Fruit fly (Drosophila melanogaster) whole organism, wandering third instar larva: Measurements from ENCODE around the gene CG9135.

ENCODE experiments used
- CG32264 ChIP-seq: fragments of 200-800 bp; sonication (Bioruptor generic); optimal IDR thresholded peaks from 2 replicates; lab custom pipeline; 2016; ENCODE audit warnings: missing biosample characterization, missing genetic modification characterization
- Dfd ChIP-seq: fragments of >200 bp; optimal IDR thresholded peaks from 2 replicates; lab custom pipeline; 2017; ENCODE audit warnings: missing biosample characterization, missing genetic modification characterization
- Hr83 ChIP-seq: fragments of 200-300 bp; sonication (Bioruptor generic); optimal IDR thresholded peaks from 2 replicates; lab custom pipeline; 2016; ENCODE audit warnings: missing biosample characterization, mild to moderate bottlenecking, missing genetic modification characterization, moderate library complexity; ENCODE audit not compliant: poor library complexity, severe bottlenecking
- Myc ChIP-seq: fragments of >200 bp; optimal IDR thresholded peaks from 2 replicates; lab custom pipeline; 2017
- lola ChIP-seq: fragments of >200 bp; optimal IDR thresholded peaks from 2 replicates; lab custom pipeline; 2017; ENCODE audit warnings: missing biosample characterization, missing genetic modification characterization
- pan ChIP-seq: fragments of >200 bp; optimal IDR thresholded peaks from 2 replicates; lab custom pipeline; 2017
- psq ChIP-seq: fragments of 200-800 bp; sonication (Bioruptor generic); optimal IDR thresholded peaks from 3 replicates; lab custom pipeline; 2017; ENCODE audit warnings: missing biosample characterization, mild to moderate bottlenecking, missing genetic modification characterization, moderate library complexity
- rgr ChIP-seq: fragments of 200-800 bp; sonication (Bioruptor generic); optimal IDR thresholded peaks from 3 replicates; lab custom pipeline; 2016; ENCODE audit warnings: missing biosample characterization, mild to moderate bottlenecking, missing genetic modification characterization
- usp ChIP-seq: fragments of >200 bp; optimal IDR thresholded peaks from 2 replicates; lab custom pipeline; 2017; ENCODE audit warnings: missing biosample characterization, missing genetic modification characterization

dm6 chr2L:6046865-6047264 is 3.7 kb upstream of the CG9135 start:
- no peak for TF ChIP-seq Myc (lab: Kevin White, UChicago)
- TF ChIP-seq psq (GFP tag; lab: Kevin White, UChicago): no peak
- TF ChIP-seq Hr83 (GFP tag; lab: Kevin White, UChicago): no peak
- TF ChIP-seq CG32264 (GFP tag; lab: Kevin White, UChicago): no peak
- TF ChIP-seq rgr (GFP tag; lab: Kevin White, UChicago): no peak
- TF ChIP-seq lola (GFP tag; lab: Kevin White, UChicago): no peak
- no peak for TF ChIP-seq usp (GFP tag; lab: Kevin White, UChicago)
- TF ChIP-seq Dfd (GFP tag; lab: Kevin White, UChicago): no peak
- TF ChIP-seq pan (lab: Kevin White, UChicago): no peak
